Fruit fly (Drosophila melanogaster) whole organism, embryonic: ENCODE measurements around the gene Root.
A peak's percentile ranks its signal among the peaks of the same experiment; 100 is the strongest.

ENCODE experiments used
- B-H2 ChIP-seq: fragments of 200-800 bp; sonication (Bioruptor generic); optimal IDR thresholded peaks from 2 replicates; lab custom pipeline; 2018; ENCODE audit warnings: missing biosample characterization, mild to moderate bottlenecking, missing genetic modification characterization
- CG10959 ChIP-seq: fragments of 200-800 bp; sonication (Bioruptor generic); IDR thresholded peaks from 2 replicates; pipeline ENCODE4 v1.3.6; 2022; ENCODE audit warnings: missing biosample characterization, missing genetic modification characterization
- CG11504 ChIP-seq: fragments of 200-800 bp; sonication (Bioruptor generic); optimal IDR thresholded peaks from 3 replicates; lab custom pipeline; 2019; ENCODE audit warnings: missing biosample characterization, mild to moderate bottlenecking, missing genetic modification characterization, moderate library complexity
- CG11723 ChIP-seq: fragments of 200-800 bp; sonication (Bioruptor generic); optimal IDR thresholded peaks from 2 replicates; lab custom pipeline; 2017; ENCODE audit warnings: missing biosample characterization, mild to moderate bottlenecking, missing genetic modification characterization
- CG12071 ChIP-seq: fragments of 200-800 bp; sonication (Bioruptor generic); optimal IDR thresholded peaks from 3 replicates; lab custom pipeline; 2018; ENCODE audit warnings: missing biosample characterization, mild to moderate bottlenecking, missing genetic modification characterization
- CG13123 ChIP-seq: fragments of 200-800 bp; sonication (Bioruptor generic); optimal IDR thresholded peaks from 2 replicates; lab custom pipeline; 2016; ENCODE audit warnings: missing biosample characterization, missing genetic modification characterization
- CG14050 ChIP-seq: fragments of 200-800 bp; sonication (Bioruptor generic); IDR thresholded peaks from 3 replicates; pipeline ENCODE4 v1.3.6; 2022; ENCODE audit warnings: missing biosample characterization, missing genetic modification characterization
- CG14860 ChIP-seq: fragments of 200-800 bp; sonication (Bioruptor generic); IDR thresholded peaks from 3 replicates; pipeline ENCODE4 v1.3.6; 2022; ENCODE audit warnings: missing biosample characterization, missing genetic modification characterization; ENCODE audit not compliant: partially characterized antibody
- CG1647 ChIP-seq: fragments of 200-800 bp; sonication (Bioruptor generic); optimal IDR thresholded peaks from 3 replicates; lab custom pipeline; 2016; ENCODE audit warnings: missing biosample characterization, missing genetic modification characterization
- CG17186 ChIP-seq: fragments of 200-800 bp; sonication (Bioruptor generic); optimal IDR thresholded peaks from 3 replicates; lab custom pipeline; 2017; ENCODE audit warnings: missing biosample characterization, missing genetic modification reagents, missing genetic modification characterization
- CG17568 ChIP-seq: fragments of 200-800 bp; sonication (Bioruptor generic); optimal IDR thresholded peaks from 2 replicates; lab custom pipeline; 2018; ENCODE audit warnings: missing biosample characterization, mild to moderate bottlenecking, missing genetic modification characterization, moderate library complexity
- CG2120 ChIP-seq: fragments of 200-800 bp; sonication (Bioruptor generic); optimal IDR thresholded peaks from 3 replicates; lab custom pipeline; 2016; ENCODE audit warnings: missing biosample characterization, missing genetic modification characterization
- CG2712 ChIP-seq: fragments of 200-800 bp; optimal IDR thresholded peaks from 3 replicates; lab custom pipeline; 2019; ENCODE audit warnings: missing biosample characterization, mild to moderate bottlenecking, missing genetic modification characterization, moderate library complexity
- CG31388 ChIP-seq: fragments of 200-800 bp; sonication (Bioruptor generic); optimal IDR thresholded peaks from 2 replicates; lab custom pipeline; 2016; ENCODE audit warnings: missing biosample characterization, missing genetic modification characterization
- CG31441 ChIP-seq: fragments of 200-800 bp; sonication (Bioruptor generic); IDR thresholded peaks from 2 replicates; pipeline ENCODE4 v1.3.6; 2022; ENCODE audit warnings: missing biosample characterization, missing genetic modification characterization
- CG34376 ChIP-seq: fragments of 200-800 bp; sonication (Bioruptor generic); optimal IDR thresholded peaks from 2 replicates; lab custom pipeline; 2018; ENCODE audit warnings: missing biosample characterization, mild to moderate bottlenecking, missing genetic modification characterization
- CG3838 ChIP-seq: fragments of 200-800 bp; sonication (Bioruptor generic); optimal IDR thresholded peaks from 3 replicates; lab custom pipeline; 2016; ENCODE audit warnings: missing biosample characterization, missing genetic modification characterization
- CG42726 ChIP-seq: fragments of 200-800 bp; sonication (Bioruptor generic); IDR thresholded peaks from 2 replicates; pipeline ENCODE4 v1.3.6; 2022; ENCODE audit warnings: missing biosample characterization, missing genetic modification characterization; ENCODE audit not compliant: partially characterized antibody
- CG4617 ChIP-seq: fragments of 200-800 bp; sonication (Bioruptor generic); optimal IDR thresholded peaks from 3 replicates; lab custom pipeline; 2016; ENCODE audit warnings: missing biosample characterization, missing genetic modification characterization, borderline replicate concordance
- CG6683 ChIP-seq: fragments of 200-800 bp; sonication (Bioruptor generic); optimal IDR thresholded peaks from 2 replicates; lab custom pipeline; 2017; ENCODE audit warnings: missing biosample characterization, mild to moderate bottlenecking, missing genetic modification characterization, missing genetic modification reagents
- CG6854 ChIP-seq: fragments of 200-800 bp; sonication (Bioruptor generic); optimal IDR thresholded peaks from 3 replicates; lab custom pipeline; 2017; ENCODE audit warnings: missing biosample characterization, mild to moderate bottlenecking, missing genetic modification characterization
- CG8478 ChIP-seq: fragments of >200 bp; optimal IDR thresholded peaks from 2 replicates; lab custom pipeline; 2018
- CG9215 ChIP-seq: fragments of 200-800 bp; sonication (Bioruptor generic); IDR thresholded peaks from 2 replicates; pipeline ENCODE4 v1.3.6; 2022; ENCODE audit warnings: missing biosample characterization, missing genetic modification characterization
- CG9609 ChIP-seq: fragments of 200-800 bp; sonication (Bioruptor generic); optimal IDR thresholded peaks from 3 replicates; lab custom pipeline; 2016; ENCODE audit warnings: missing biosample characterization, missing genetic modification characterization
- CG9727 ChIP-seq: fragments of 200-800 bp; sonication (Bioruptor generic); optimal IDR thresholded peaks from 3 replicates; lab custom pipeline; 2017; ENCODE audit warnings: missing biosample characterization, mild to moderate bottlenecking, missing genetic modification characterization
- CG9797 ChIP-seq: fragments of 200-800 bp; sonication (Bioruptor generic); optimal IDR thresholded peaks from 3 replicates; lab custom pipeline; 2018; ENCODE audit warnings: missing biosample characterization, mild to moderate bottlenecking, missing genetic modification characterization
- Camta ChIP-seq: fragments of 200-800 bp; sonication (Bioruptor generic); optimal IDR thresholded peaks from 2 replicates; lab custom pipeline; 2016; ENCODE audit warnings: missing biosample characterization, missing genetic modification characterization
- Dfd ChIP-seq, 2 experiments: fragments of >200 bp; optimal IDR thresholded peaks; 2 replicates each; lab custom pipeline; 2017; ENCODE audit warnings: missing biosample characterization in 2 of 2, missing genetic modification characterization in 2 of 2
- Gug ChIP-seq: fragments of 200-800 bp; sonication (Bioruptor generic); IDR thresholded peaks from 4 replicates; pipeline ENCODE4 v1.3.6; 2022; ENCODE audit warnings: missing biosample characterization, missing genetic modification characterization
- Hr78 ChIP-seq, 2 experiments: fragments of 200-800 bp in 1 of 2; fragments of >200 bp in 1 of 2; sonication (Bioruptor generic) in 1 of 2; optimal IDR thresholded peaks; 2 replicates each; lab custom pipeline; 2017 to 2019; ENCODE audit warnings: missing biosample characterization in 2 of 2, missing genetic modification characterization in 2 of 2, mild to moderate bottlenecking in 1 of 2, moderate library complexity in 1 of 2
- Mrtf ChIP-seq: fragments of 200-800 bp; sonication (Bioruptor generic); IDR thresholded peaks from 3 replicates; pipeline ENCODE4 v1.3.6; 2022; ENCODE audit warnings: missing biosample characterization, missing genetic modification characterization
- NFAT ChIP-seq: fragments of 200-800 bp; sonication (Bioruptor generic); IDR thresholded peaks from 2 replicates; pipeline ENCODE4 v1.3.6; 2022; ENCODE audit warnings: missing biosample characterization, missing genetic modification characterization
- Ptx1 ChIP-seq: fragments of 200-800 bp; sonication (Bioruptor generic); IDR thresholded peaks from 2 replicates; pipeline ENCODE4 v1.3.6; 2022; ENCODE audit warnings: missing biosample characterization, missing genetic modification characterization
- Sox100B ChIP-seq: fragments of 200-800 bp; sonication (Bioruptor generic); optimal IDR thresholded peaks from 3 replicates; lab custom pipeline; 2018; ENCODE audit warnings: missing biosample characterization, mild to moderate bottlenecking, missing genetic modification characterization
- Sry-δ ChIP-seq: fragments of 200-800 bp; sonication (Bioruptor generic); optimal IDR thresholded peaks from 2 replicates; lab custom pipeline; 2016; ENCODE audit warnings: missing biosample characterization, missing genetic modification characterization
- bowl ChIP-seq: fragments of 200-800 bp; sonication (Bioruptor generic); IDR thresholded peaks from 2 replicates; pipeline ENCODE4 v1.3.6; 2022; ENCODE audit warnings: missing biosample characterization, missing genetic modification characterization
- bsh ChIP-seq, 2 experiments: fragments of 200-800 bp; sonication (Bioruptor generic); optimal IDR thresholded peaks; 2 replicates each; lab custom pipeline; 2017 to 2018; ENCODE audit warnings: mild to moderate bottlenecking in 2 of 2, missing biosample characterization in 2 of 2, missing genetic modification characterization in 2 of 2, moderate library complexity in 1 of 2
- chinmo ChIP-seq: fragments of 200-800 bp; sonication (Bioruptor generic); IDR thresholded peaks from 4 replicates; pipeline ENCODE4 v1.3.6; 2022; ENCODE audit warnings: missing biosample characterization, missing genetic modification characterization; ENCODE audit not compliant: partially characterized antibody
- crol ChIP-seq: fragments of 200-800 bp; sonication (Bioruptor generic); IDR thresholded peaks from 2 replicates; pipeline ENCODE4 v1.3.6; 2022; ENCODE audit warnings: missing biosample characterization, missing genetic modification characterization
- esg ChIP-seq: fragments of 200-800 bp; sonication (Bioruptor generic); conservative IDR thresholded peaks from 2 replicates; pipeline ENCODE4 v1.3.6; 2022; ENCODE audit warnings: missing biosample characterization, missing genetic modification characterization
- fd3F ChIP-seq: fragments of 200-800 bp; sonication (Bioruptor generic); optimal IDR thresholded peaks from 2 replicates; lab custom pipeline; 2018; ENCODE audit warnings: missing biosample characterization, mild to moderate bottlenecking, missing genetic modification characterization, moderate library complexity
- ftz-f1 ChIP-seq: fragments of 200-800 bp; sonication (Bioruptor generic); optimal IDR thresholded peaks from 2 replicates; lab custom pipeline; 2016; ENCODE audit warnings: missing biosample characterization, missing genetic modification characterization
- otp ChIP-seq: fragments of 200-800 bp; sonication (Bioruptor generic); IDR thresholded peaks from 3 replicates; pipeline ENCODE4, ENCODE4 v1.3.6; 2022; ENCODE audit warnings: missing biosample characterization, missing genetic modification characterization
- pum ChIP-seq: fragments of 200-800 bp; sonication (Bioruptor generic); optimal IDR thresholded peaks from 2 replicates; lab custom pipeline; 2016; ENCODE audit warnings: missing biosample characterization, missing genetic modification characterization
- sens-2 ChIP-seq: fragments of 200-800 bp; sonication (Bioruptor generic); IDR thresholded peaks from 2 replicates; pipeline ENCODE4 v1.3.6; 2022; ENCODE audit warnings: missing biosample characterization, missing genetic modification characterization
- sima ChIP-seq: fragments of 200-800 bp; sonication (Bioruptor generic); optimal IDR thresholded peaks from 2 replicates; lab custom pipeline; 2016; ENCODE audit warnings: missing biosample characterization, missing genetic modification characterization
- sna ChIP-seq: fragments of 200-800 bp; sonication (Bioruptor generic); IDR thresholded peaks from 2 replicates; pipeline ENCODE4 v1.3.6; 2022; ENCODE audit warnings: missing biosample characterization, missing genetic modification characterization; ENCODE audit not compliant: partially characterized antibody
- ssp ChIP-seq: fragments of 200-800 bp; sonication (Bioruptor generic); IDR thresholded peaks from 2 replicates; pipeline ENCODE4 v1.3.6; 2022; ENCODE audit warnings: missing biosample characterization, missing genetic modification characterization
- trh ChIP-seq: fragments of 200-800 bp; sonication (Bioruptor generic); optimal IDR thresholded peaks from 2 replicates; lab custom pipeline; 2016; ENCODE audit warnings: missing biosample characterization, missing genetic modification characterization
- vnd ChIP-seq: fragments of 200-800 bp; sonication (Bioruptor generic); IDR thresholded peaks from 3 replicates; pipeline ENCODE4 v1.3.6; 2022; ENCODE audit warnings: missing biosample characterization, missing genetic modification characterization; ENCODE audit not compliant: partially characterized antibody
- zen ChIP-seq: fragments of 200-800 bp; sonication (Bioruptor generic); optimal IDR thresholded peaks from 3 replicates; lab custom pipeline; 2018; ENCODE audit warnings: missing biosample characterization, mild to moderate bottlenecking, missing genetic modification characterization, moderate library complexity

Root gene

DNA sequence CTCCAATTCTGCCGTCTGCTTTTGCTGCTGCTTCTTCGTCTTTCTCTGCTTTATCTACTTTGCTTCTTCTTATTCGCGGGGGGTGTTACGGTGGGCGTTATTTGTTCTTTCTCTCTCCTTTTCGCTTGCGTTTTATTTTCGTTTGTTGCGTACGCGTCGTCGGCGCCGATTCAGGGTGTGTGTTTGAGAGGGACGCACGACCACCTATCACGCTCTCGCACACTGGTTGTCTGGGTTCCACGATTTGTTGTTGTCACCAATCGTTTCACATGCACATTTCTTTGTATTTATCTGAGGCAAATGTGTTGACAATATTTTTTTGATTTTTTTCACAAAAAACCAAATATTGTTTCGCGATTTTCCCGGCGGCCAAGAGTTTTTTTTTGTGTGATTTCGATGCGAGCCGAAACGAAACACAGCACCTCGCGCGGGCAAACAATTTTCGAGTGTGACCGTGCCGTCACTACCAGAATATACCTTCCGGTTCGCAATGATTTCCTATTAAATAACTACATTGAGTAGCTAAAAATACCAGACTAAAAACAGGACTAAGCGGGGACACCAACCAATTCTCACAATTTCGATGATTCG lies 7.7 kb upstream of the Root start, which contains the start of gene Syx1A (continued):
- TF ChIP-seq CG11504 (tag; lab: Kevin White, UChicago) (peak; percentile 5), sens-2 (GFP tag; lab: Robert Waterston, UW) (no peak), fd3F (GFP tag; lab: Kevin White, UChicago) (no peak), vnd (GFP tag; lab: Robert Waterston, UW) (no peak), CG14860 (GFP tag; lab: Robert Waterston, UW) (no peak), B-H2 (GFP tag; lab: Kevin White, UChicago) (no peak), CG42726 (no peak), bsh (GFP tag; optimal IDR thresholded peaks at IDR 0.05; lab: Kevin White, UChicago) (peak in 1 of 2 experiments; percentile 36), CG10959 (GFP tag; lab: Robert Waterston, UW) (no peak), CG13123 (GFP tag; lab: Kevin White, UChicago) (no peak), zen (tag; lab: Kevin White, UChicago) (peak; percentile 34), Mrtf (GFP tag; lab: Robert Waterston, UW) (no peak), Camta (GFP tag; lab: Kevin White, UChicago) (no peak), CG9609 (GFP tag; lab: Kevin White, UChicago) (no peak), NFAT (GFP tag; lab: Robert Waterston, UW) (no peak), CG31441 (no peak), CG31388 (GFP tag; lab: Kevin White, UChicago) (no peak), CG1647 (no peak), trh (GFP tag; lab: Kevin White, UChicago) (no peak), pum (GFP tag; lab: Kevin White, UChicago) (no peak), Hr78 (GFP tag; optimal IDR thresholded peaks at IDR 0.05; lab: Kevin White, UChicago) (no peak), esg (GFP tag; lab: Robert Waterston, UW) (no peak), chinmo (GFP tag; lab: Robert Waterston, UW) (no peak), ftz-f1 (GFP tag; lab: Kevin White, UChicago) (no peak), otp (GFP tag; lab: Robert Waterston, UW) (no peak), Gug (no peak), CG6683 (GFP tag; lab: Kevin White, UChicago) (no peak), CG3838 (peak; percentile 65), CG17568 (GFP tag; lab: Kevin White, UChicago) (peak; percentile 52), Sry-δ (GFP tag; lab: Kevin White, UChicago) (peak; percentile 25), CG14050 (GFP tag; lab: Robert Waterston, UW) (no peak), CG11723 (GFP tag; lab: Kevin White, UChicago) (peak; percentile 10), Sox100B (GFP tag; lab: Kevin White, UChicago) (no peak), crol (no peak), CG6854 (peak; percentile 59), CG9727 (GFP tag; lab: Kevin White, UChicago) (no peak), CG12071 (GFP tag; lab: Kevin White, UChicago) (peak; percentile 22), CG9797 (GFP tag; lab: Kevin White, UChicago) (peak; percentile 94), CG4617 (GFP tag; lab: Kevin White, UChicago) (peak; percentile 0), CG8478 (no peak), CG17186 (GFP tag; lab: Kevin White, UChicago) (peak; percentile 23), sima (GFP tag; lab: Kevin White, UChicago) (no peak), CG34376 (GFP tag; lab: Kevin White, UChicago) (peak; percentile 26), Ptx1 (GFP tag; lab: Robert Waterston, UW) (no peak), CG2712 (tag; lab: Kevin White, UChicago) (peak; percentile 29), CG9215 (GFP tag; lab: Robert Waterston, UW) (no peak), Dfd (GFP tag; optimal IDR thresholded peaks at IDR 0.05; lab: Kevin White, UChicago) (no peak), sna (GFP tag; lab: Robert Waterston, UW) (no peak), ssp (GFP tag; lab: Robert Waterston, UW) (no peak), CG2120 (GFP tag; lab: Kevin White, UChicago) (peak; percentile 22), bowl (GFP tag; lab: Robert Waterston, UW) (no peak)
